Worm (Caenorhabditis elegans) whole organism, L2 larva: ENCODE data around the gene grsp-2.

ENCODE experiments used
- F13H6.1 ChIP-seq: sonication (generic microtip); optimal IDR thresholded peaks from 2 replicates; lab custom pipeline; 2016; ENCODE audit warnings: missing genetic modification characterization, missing compliant biosample characterization
- alr-1 ChIP-seq: fragments of 150-350 bp; optimal IDR thresholded peaks from 2 replicates; lab custom pipeline; 2014; ENCODE audit warnings: missing biosample characterization, missing genetic modification characterization
- crh-2 ChIP-seq: sonication (generic microtip); optimal IDR thresholded peaks from 2 replicates; lab custom pipeline; 2017; ENCODE audit warnings: missing biosample characterization, missing genetic modification characterization
- elt-3 ChIP-seq: sonication (generic microtip); optimal IDR thresholded peaks from 2 replicates; lab custom pipeline; 2017; ENCODE audit warnings: missing biosample characterization, missing genetic modification characterization
- fos-1 ChIP-seq: fragments of 150-350 bp; optimal IDR thresholded peaks from 2 replicates; lab custom pipeline; 2014; ENCODE audit warnings: missing biosample characterization, missing genetic modification characterization
- lin-13 ChIP-seq: fragments of 150-350 bp; optimal IDR thresholded peaks from 2 replicates; lab custom pipeline; 2014; ENCODE audit warnings: missing biosample characterization, missing genetic modification reagents, missing genetic modification characterization
- mab-5 ChIP-seq: fragments of 150-350 bp; optimal IDR thresholded peaks from 2 replicates; lab custom pipeline; 2014; ENCODE audit warnings: missing biosample characterization, missing genetic modification characterization
- nhr-21 ChIP-seq: fragments of 150-350 bp; optimal IDR thresholded peaks from 2 replicates; lab custom pipeline; 2014; ENCODE audit warnings: missing biosample characterization, missing genetic modification characterization
- skn-1 ChIP-seq: sonication (generic microtip); optimal IDR thresholded peaks from 2 replicates; lab custom pipeline; 2017; ENCODE audit warnings: missing biosample characterization, missing genetic modification characterization
- zag-1 ChIP-seq: fragments of 150-350 bp; optimal IDR thresholded peaks from 2 replicates; lab custom pipeline; 2014; ENCODE audit warnings: missing biosample characterization, missing genetic modification characterization
- ztf-11 ChIP-seq: sonication (generic microtip); optimal IDR thresholded peaks from 2 replicates; lab custom pipeline; 2017; ENCODE audit warnings: missing biosample characterization, missing genetic modification characterization

- TF ChIP-seq fos-1 (no peak), skn-1 (no peak), mab-5 (no peak), lin-13 (GFP tag; lab: Kevin White, UChicago) (no peak), elt-3 (tag; lab: Kevin White, UChicago) (no peak), zag-1 (tag; lab: Kevin White, UChicago) (no peak), ztf-11 (no peak), nhr-21 (no peak), F13H6.1 (no peak), alr-1 (tag; lab: Kevin White, UChicago) (no peak), crh-2 (tag; lab: Kevin White, UChicago) (no peak)
Observed at ce11 chrIV:8847918-8848317, 31.8 kb downstream of the grsp-2 start, which contains the start of gene col-118.
